Worm (Caenorhabditis elegans) whole organism, midembryonic: ENCODE measurements around the gene scl-10.

Experiments used
- T22C8.4 ChIP-seq: fragments of 200-800 bp; sonication (Bioruptor generic); IDR thresholded peaks from 2 replicates; pipeline ENCODE4 v1.3.6; 2022; ENCODE audit warnings: missing genetic modification characterization, missing compliant biosample characterization
- cog-1 ChIP-seq: sonication (generic microtip); optimal IDR thresholded peaks from 2 replicates; lab custom pipeline; 2016; ENCODE audit warnings: missing genetic modification characterization, missing compliant biosample characterization
- flt-1 ChIP-seq: fragments of 200-800 bp; sonication (Bioruptor generic); IDR thresholded peaks from 2 replicates; pipeline ENCODE4 v1.3.6; 2022; ENCODE audit warnings: missing genetic modification characterization, missing compliant biosample characterization
- klf-2 ChIP-seq: fragments of 200-800 bp; sonication (Bioruptor generic); conservative IDR thresholded peaks from 2 replicates; pipeline ENCODE4 v1.3.6; 2022; ENCODE audit warnings: missing genetic modification reagents, missing genetic modification characterization, missing compliant biosample characterization
- ref-1 ChIP-seq: fragments of 200-800 bp; sonication (Bioruptor generic); conservative IDR thresholded peaks from 2 replicates; pipeline ENCODE4 v1.3.6; 2022; ENCODE audit warnings: missing genetic modification reagents, missing genetic modification characterization, missing compliant biosample characterization
- tab-1 ChIP-seq: fragments of 200-800 bp; sonication (Bioruptor generic); IDR thresholded peaks from 2 replicates; pipeline ENCODE4 v1.3.6; 2022; ENCODE audit warnings: missing genetic modification characterization, missing compliant biosample characterization
- ztf-23 ChIP-seq: fragments of 200-800 bp; sonication (Bioruptor generic); IDR thresholded peaks from 2 replicates; pipeline ENCODE4 v1.3.6; 2022; ENCODE audit warnings: missing genetic modification reagents, missing genetic modification characterization, missing compliant biosample characterization
- ztf-29 ChIP-seq: fragments of 200-800 bp; sonication (Bioruptor generic); IDR thresholded peaks from 2 replicates; pipeline ENCODE4 v1.3.6; 2022; ENCODE audit warnings: missing genetic modification reagents, missing genetic modification characterization, missing compliant biosample characterization

ce11 chrIV:13085675-13086074 lies 37.4 kb downstream of the scl-10 start:
- TF ChIP-seq ztf-23 (no peak), tab-1 (GFP tag; lab: Robert Waterston, UW) (no peak), flt-1 (GFP tag; lab: Robert Waterston, UW) (no peak), klf-2 (GFP tag; lab: Robert Waterston, UW) (no peak), ref-1 (GFP tag; lab: Robert Waterston, UW) (no peak), ztf-29 (no peak), cog-1 (tag; lab: Kevin White, UChicago) (no peak), T22C8.4 (no peak)
